Worm (Caenorhabditis elegans): ENCODE results near the gene npr-35.

npr-35 gene

DNA sequence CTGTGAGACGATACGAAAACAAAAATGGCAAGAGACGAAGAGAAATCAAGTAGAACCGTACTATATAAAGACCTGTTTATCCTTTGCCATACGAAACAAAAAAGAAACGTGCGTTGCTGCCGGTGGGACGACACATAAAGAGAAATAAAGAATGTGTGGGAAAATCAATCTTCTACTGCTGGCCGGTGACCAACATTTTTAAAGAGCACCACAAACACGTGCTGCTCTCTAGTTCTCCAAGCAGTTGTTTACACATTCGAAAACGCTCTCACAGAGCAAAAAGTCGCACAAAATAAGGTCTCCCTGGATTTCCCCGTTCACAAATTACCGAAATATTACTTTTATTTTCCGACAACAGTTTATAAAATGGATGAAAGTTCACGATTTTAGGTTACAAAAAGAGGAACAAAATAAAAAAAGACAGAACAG lies 45.9 kb downstream of the npr-35 start, which contains the start of gene imp-3 (continued):
- TF ChIP-seq fkh-10 (GFP tag; optimal IDR thresholded peaks at IDR 0.05) (no peak), unc-39 (tag; optimal IDR thresholded peaks at IDR 0.05) (no peak), zfp-3 (GFP tag; conservative IDR thresholded peaks at IDR 0.05) (peak; percentile 53), daf-16 (GFP tag; optimal IDR thresholded peaks at IDR 0.05) (peak; percentile 28 to 60), daf-16 (tag; optimal IDR thresholded peaks at IDR 0.05) (peak; percentile 88), hmg-1.1 (GFP tag; IDR thresholded peaks at IDR 0.05) (peak; percentile 63; the same call in 1 of the 2 replicates), zfp-2 (tag; optimal IDR thresholded peaks at IDR 0.05) (no peak), daf-12 (tag; optimal IDR thresholded peaks at IDR 0.05) (no peak), lin-29 (GFP tag; IDR thresholded peaks at IDR 0.05) (0 out of 2 replicates have a peak, but pooled peaks have one; percentile 23), nhr-42 (GFP tag; IDR thresholded peaks at IDR 0.05) (0 out of 2 replicates have a peak, but pooled peaks have one; percentile 9), spr-3 (GFP tag; optimal IDR thresholded peaks at IDR 0.05) (peak; percentile 11), mdl-1 (tag; optimal IDR thresholded peaks at IDR 0.05) (peak; percentile 41 to 88)

DNA sequence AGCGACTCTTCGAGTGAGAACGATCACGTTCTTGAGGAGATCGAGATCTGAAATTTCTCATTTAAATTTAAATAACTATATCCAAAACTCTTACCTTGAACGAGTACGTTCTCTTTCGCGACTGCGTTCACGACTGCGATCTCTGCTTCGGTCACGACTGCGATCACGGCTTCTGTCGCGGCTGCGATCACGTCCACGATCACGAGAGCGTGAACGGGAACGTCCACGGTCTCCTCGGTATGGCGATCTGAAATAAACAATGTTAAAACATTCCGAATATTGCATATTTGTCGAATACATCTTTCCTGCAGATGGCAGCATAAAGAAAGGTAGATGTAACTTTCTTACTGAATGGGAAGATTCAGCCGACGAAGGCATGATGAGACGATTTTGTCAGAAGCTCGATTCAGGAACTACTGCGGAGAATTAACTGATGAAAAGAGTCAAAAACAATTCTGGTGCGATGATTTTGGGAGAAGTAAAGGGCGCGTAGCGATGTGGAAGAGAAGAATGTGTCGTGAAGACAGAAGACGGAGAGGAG lies 46.6 kb downstream of the npr-35 start:
- peak; percentile 59 for TF ChIP-seq aha-1 (tag)
- no peak for TF ChIP-seq aly-2 (tag; optimal IDR thresholded peaks at IDR 0.05)
- peak; percentile 3; the same call in 1 of the 2 replicates for TF ChIP-seq egl-43 (GFP tag; IDR thresholded peaks at IDR 0.05)
- 0 out of 2 replicates have a peak, but pooled peaks have one; percentile 12 for TF ChIP-seq set-16 (GFP tag; IDR thresholded peaks at IDR 0.05)

DNA sequence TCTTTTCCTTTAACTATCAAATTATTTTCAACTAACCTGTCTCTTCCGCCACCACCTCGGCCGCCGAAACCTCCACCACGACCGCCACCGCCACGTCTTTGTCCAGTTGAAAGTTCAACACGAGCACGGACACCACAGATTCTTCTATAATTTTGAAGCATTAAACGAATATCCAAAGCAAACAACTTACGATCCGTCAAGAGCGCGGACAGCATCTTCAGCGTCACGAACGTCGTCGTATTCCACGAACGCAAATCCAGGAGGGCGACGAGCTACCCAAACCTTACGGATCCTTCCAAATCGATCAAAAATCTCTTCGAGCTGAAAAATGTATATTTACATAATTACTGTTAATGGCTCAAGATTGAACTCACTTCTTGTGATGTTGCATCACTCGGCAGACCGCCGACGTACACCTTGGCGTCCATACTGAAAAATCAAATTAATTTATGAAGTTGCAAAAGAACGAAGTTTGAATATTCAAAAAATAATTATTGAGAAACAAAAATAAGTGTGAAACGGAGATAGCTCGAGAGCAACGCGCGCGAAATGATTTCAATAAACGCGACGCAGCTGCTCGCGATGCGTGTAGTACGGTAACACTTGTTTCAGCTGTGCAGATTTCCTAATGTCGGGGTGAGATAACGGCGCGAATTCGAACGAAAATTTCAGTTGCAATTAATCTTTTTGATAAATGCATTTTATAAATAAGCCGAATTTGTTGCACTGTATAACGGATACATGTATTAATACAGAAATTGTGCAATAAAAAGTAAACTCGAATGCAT lies 47.4 kb downstream of the npr-35 start, which contains the start of gene rsp-6:
rsp-6 (minus strand) TSS at position 429 of the 788 bp plus-strand sequence.
- TF ChIP-seq nhr-28 (tag; optimal IDR thresholded peaks at IDR 0.05), result peak; percentile 60
- TF ChIP-seq mep-1 (tag; optimal IDR thresholded peaks at IDR 0.05), result peak; percentile 91
- TF ChIP-seq gei-8 (GFP tag; optimal IDR thresholded peaks at IDR 0.05), result no peak
- no peak for TF ChIP-seq sdz-12 (GFP tag; optimal IDR thresholded peaks at IDR 0.05)
- TF ChIP-seq mes-2 (tag; optimal IDR thresholded peaks at IDR 0.05; ENCODE audit: poor library complexity, severe bottlenecking), result peak; percentile 90
- peak; percentile 84 for TF ChIP-seq hlh-30 (tag; optimal IDR thresholded peaks at IDR 0.05; ENCODE audit: insufficient read depth)
- no peak for TF ChIP-seq attf-4 (tag; optimal IDR thresholded peaks at IDR 0.05)
- TF ChIP-seq zfp-3 (GFP tag; conservative IDR thresholded peaks at IDR 0.05), result 0 out of 2 replicates have a peak, but pooled peaks have one; percentile 33
- no peak for TF ChIP-seq nhr-41 (GFP tag; IDR thresholded peaks at IDR 0.05)
- no peak for TF ChIP-seq Y75B8A.6 (GFP tag; IDR thresholded peaks at IDR 0.05)
- TF ChIP-seq fkh-10 (GFP tag; optimal IDR thresholded peaks at IDR 0.05), result peak; percentile 50
- peak; percentile 81 for TF ChIP-seq T20F7.1 (GFP tag; optimal IDR thresholded peaks at IDR 0.05)
- TF ChIP-seq pha-4 (GFP tag; IDR thresholded peaks at IDR 0.05), result peak; percentile 61
- TF ChIP-seq pha-4 (tag; optimal IDR thresholded peaks at IDR 0.05), result peak; percentile 43
- peak; percentile 33 for TF ChIP-seq F37D6.2 (tag; optimal IDR thresholded peaks at IDR 0.05)
- TF ChIP-seq dmd-8 (GFP tag; IDR thresholded peaks at IDR 0.05), result no peak
- TF ChIP-seq dve-1 (tag; optimal IDR thresholded peaks at IDR 0.05; ENCODE audit: insufficient read depth), result peak; percentile 90
- TF ChIP-seq nhr-11 (tag; optimal IDR thresholded peaks at IDR 0.05), result peak; percentile 78
- peak in 1 of 2 experiments; percentile 17 for TF ChIP-seq unc-62 (GFP tag; optimal IDR thresholded peaks at IDR 0.05 in 1 of 2)
- TF ChIP-seq unc-62 (tag; optimal IDR thresholded peaks at IDR 0.05), result no peak
- TF ChIP-seq nhr-77 (tag; optimal IDR thresholded peaks at IDR 0.05), result peak; percentile 78
- TF ChIP-seq php-3 (GFP tag; IDR thresholded peaks at IDR 0.05), result no peak
- TF ChIP-seq ceh-82 (tag; optimal IDR thresholded peaks at IDR 0.05), result no peak
- TF ChIP-seq ceh-28 (tag; optimal IDR thresholded peaks at IDR 0.05), result no peak
- peak; percentile 75 for TF ChIP-seq lin-13 (GFP tag; optimal IDR thresholded peaks at IDR 0.05)
- peak; percentile 18; the same call in 1 of the 2 replicates for TF ChIP-seq Y48G9A.11 (GFP tag; IDR thresholded peaks at IDR 0.05)
- TF ChIP-seq lin-38 (GFP tag; IDR thresholded peaks at IDR 0.05), result peak; percentile 86
- peak; percentile 69 for TF ChIP-seq T26A8.4 (GFP tag; IDR thresholded peaks at IDR 0.05)
- peak; percentile 96 for TF ChIP-seq aha-1 (tag)
- TF ChIP-seq ceh-44 (GFP tag; IDR thresholded peaks at IDR 0.05), result peak; percentile 56; the same call in 1 of the 2 replicates
- no peak for TF ChIP-seq tag-97 (GFP tag; IDR thresholded peaks at IDR 0.05)
- TF ChIP-seq F44E2.7 (GFP tag; IDR thresholded peaks at IDR 0.05), result no peak
- TF ChIP-seq hif-1 (tag; optimal IDR thresholded peaks at IDR 0.05), result peak in 1 of 2 experiments; percentile 75

Measured in whole organism, L4 larva.